Worm (Caenorhabditis elegans) whole organism, L2 larva: Measurements from ENCODE around the gene fbxa-152.

Experiments used
- C34F6.9 ChIP-seq: fragments of 150-350 bp; optimal IDR thresholded peaks from 2 replicates; lab custom pipeline; 2014; ENCODE audit warnings: missing biosample characterization, missing genetic modification characterization
- F13H6.1 ChIP-seq: sonication (generic microtip); optimal IDR thresholded peaks from 2 replicates; lab custom pipeline; 2016; ENCODE audit warnings: missing genetic modification characterization, missing compliant biosample characterization
- R02D3.7 ChIP-seq: fragments of 150-350 bp; optimal IDR thresholded peaks from 2 replicates; lab custom pipeline; 2014; ENCODE audit warnings: missing biosample characterization, missing genetic modification characterization
- Y55F3AM.14 ChIP-seq: fragments of 200-800 bp; sonication (Bioruptor generic); optimal IDR thresholded peaks from 2 replicates; lab custom pipeline; 2018; ENCODE audit warnings: mild to moderate bottlenecking, missing genetic modification characterization, missing compliant biosample characterization
- ZK546.5 ChIP-seq: sonication (generic microtip); optimal IDR thresholded peaks from 2 replicates; lab custom pipeline; 2017; ENCODE audit warnings: missing biosample characterization, missing genetic modification characterization
- alr-1 ChIP-seq: fragments of 150-350 bp; optimal IDR thresholded peaks from 2 replicates; lab custom pipeline; 2014; ENCODE audit warnings: missing biosample characterization, missing genetic modification characterization
- aly-2 ChIP-seq: fragments of 150-350 bp; optimal IDR thresholded peaks from 2 replicates; lab custom pipeline; 2014; ENCODE audit warnings: missing biosample characterization, missing genetic modification characterization
- blmp-1 ChIP-seq: sonication (generic microtip); optimal IDR thresholded peaks from 2 replicates; lab custom pipeline; 2017; ENCODE audit warnings: missing genetic modification characterization, mild to moderate bottlenecking, missing compliant biosample characterization, antibody characterized with exemption, moderate library complexity; ENCODE audit not compliant: insufficient read depth
- ceh-16 ChIP-seq: fragments of 150-350 bp; optimal IDR thresholded peaks from 2 replicates; lab custom pipeline; 2014; ENCODE audit warnings: missing biosample characterization, missing genetic modification characterization
- ceh-82 ChIP-seq: fragments of 150-350 bp; optimal IDR thresholded peaks from 2 replicates; lab custom pipeline; 2014; ENCODE audit warnings: missing biosample characterization, missing genetic modification characterization
- crh-2 ChIP-seq: sonication (generic microtip); optimal IDR thresholded peaks from 2 replicates; lab custom pipeline; 2017; ENCODE audit warnings: missing biosample characterization, missing genetic modification characterization
- elt-3 ChIP-seq: sonication (generic microtip); optimal IDR thresholded peaks from 2 replicates; lab custom pipeline; 2017; ENCODE audit warnings: missing biosample characterization, missing genetic modification characterization
- fos-1 ChIP-seq: fragments of 150-350 bp; optimal IDR thresholded peaks from 2 replicates; lab custom pipeline; 2014; ENCODE audit warnings: missing biosample characterization, missing genetic modification characterization
- gmeb-1 ChIP-seq: fragments of 150-350 bp; optimal IDR thresholded peaks from 2 replicates; lab custom pipeline; 2014; ENCODE audit warnings: missing biosample characterization, missing genetic modification characterization
- lin-11 ChIP-seq: fragments of 150-350 bp; sonication (generic microtip); optimal IDR thresholded peaks from 2 replicates; lab custom pipeline; 2014; ENCODE audit warnings: missing biosample characterization, missing genetic modification characterization, inconsistent platforms, mixed read lengths
- lin-13 ChIP-seq: fragments of 150-350 bp; optimal IDR thresholded peaks from 2 replicates; lab custom pipeline; 2014; ENCODE audit warnings: missing biosample characterization, missing genetic modification reagents, missing genetic modification characterization
- lin-39 ChIP-seq: fragments of 150-350 bp; optimal IDR thresholded peaks from 2 replicates; lab custom pipeline; 2014; ENCODE audit warnings: missing biosample characterization, missing genetic modification reagents, missing genetic modification characterization
- mab-5 ChIP-seq: fragments of 150-350 bp; optimal IDR thresholded peaks from 2 replicates; lab custom pipeline; 2014; ENCODE audit warnings: missing biosample characterization, missing genetic modification characterization
- mbf-1 ChIP-seq: sonication (generic microtip); optimal IDR thresholded peaks from 2 replicates; lab custom pipeline; 2017; ENCODE audit warnings: missing biosample characterization, missing genetic modification characterization
- nhr-10 ChIP-seq: sonication (generic microtip); optimal IDR thresholded peaks from 2 replicates; lab custom pipeline; 2017; ENCODE audit warnings: missing biosample characterization, missing genetic modification characterization
- nhr-12 ChIP-seq: fragments of 150-350 bp; optimal IDR thresholded peaks from 2 replicates; lab custom pipeline; 2014; ENCODE audit warnings: missing biosample characterization, missing genetic modification characterization
- nhr-129 ChIP-seq: fragments of 150-350 bp; optimal IDR thresholded peaks from 2 replicates; lab custom pipeline; 2014; ENCODE audit warnings: missing biosample characterization, missing genetic modification characterization
- nhr-21 ChIP-seq: fragments of 150-350 bp; optimal IDR thresholded peaks from 2 replicates; lab custom pipeline; 2014; ENCODE audit warnings: missing biosample characterization, missing genetic modification characterization
- nhr-23 ChIP-seq: fragments of 150-350 bp; optimal IDR thresholded peaks from 2 replicates; lab custom pipeline; 2014; ENCODE audit warnings: missing biosample characterization, missing genetic modification reagents, missing genetic modification characterization
- nhr-237 ChIP-seq: fragments of 150-350 bp; optimal IDR thresholded peaks from 2 replicates; lab custom pipeline; 2014; ENCODE audit warnings: missing biosample characterization, missing genetic modification characterization
- nhr-6 ChIP-seq: fragments of 150-350 bp; optimal IDR thresholded peaks from 2 replicates; lab custom pipeline; 2014; ENCODE audit warnings: missing biosample characterization, missing genetic modification characterization
- peb-1 ChIP-seq: fragments of 150-350 bp; optimal IDR thresholded peaks from 2 replicates; lab custom pipeline; 2014; ENCODE audit warnings: missing biosample characterization, missing genetic modification characterization
- sem-4 ChIP-seq: fragments of 150-350 bp; optimal IDR thresholded peaks from 2 replicates; lab custom pipeline; 2014; ENCODE audit warnings: missing biosample characterization, missing genetic modification reagents, missing genetic modification characterization
- skn-1 ChIP-seq: sonication (generic microtip); optimal IDR thresholded peaks from 2 replicates; lab custom pipeline; 2017; ENCODE audit warnings: missing biosample characterization, missing genetic modification characterization
- sma-9 ChIP-seq, 2 experiments: fragments of 150-350 bp in 1 of 2; sonication (generic microtip) in 1 of 2; optimal IDR thresholded peaks; 2 replicates each; lab custom pipeline; 2014 to 2016; ENCODE audit warnings: missing genetic modification characterization in 2 of 2, mild to moderate bottlenecking in 1 of 2, missing biosample characterization in 1 of 2, missing compliant biosample characterization in 1 of 2, missing genetic modification reagents in 1 of 2, moderate library complexity in 1 of 2
- snpc-4 ChIP-seq: fragments of 150-350 bp; optimal IDR thresholded peaks from 2 replicates; lab custom pipeline; 2014; ENCODE audit warnings: missing biosample characterization, missing genetic modification characterization
- unc-39 ChIP-seq: fragments of 150-350 bp; optimal IDR thresholded peaks from 2 replicates; lab custom pipeline; 2014; ENCODE audit warnings: missing biosample characterization, missing genetic modification characterization
- unc-55 ChIP-seq: fragments of 150-350 bp; sonication (generic microtip); optimal IDR thresholded peaks from 3 replicates; lab custom pipeline; 2014; ENCODE audit warnings: missing biosample characterization, missing genetic modification reagents, missing genetic modification characterization
- zag-1 ChIP-seq: fragments of 150-350 bp; optimal IDR thresholded peaks from 2 replicates; lab custom pipeline; 2014; ENCODE audit warnings: missing biosample characterization, missing genetic modification characterization
- ztf-1 ChIP-seq: fragments of 200-800 bp; sonication (Bioruptor generic); conservative IDR thresholded peaks from 2 replicates; pipeline ENCODE4 v1.3.6; 2022; ENCODE audit warnings: missing genetic modification characterization, missing compliant biosample characterization
- ztf-11 ChIP-seq: sonication (generic microtip); optimal IDR thresholded peaks from 2 replicates; lab custom pipeline; 2017; ENCODE audit warnings: missing biosample characterization, missing genetic modification characterization

fbxa-152 gene

ce11 chrV:15638853-15639252, 36.7 kb upstream of the fbxa-152 start, which contains the start of gene srz-44:
srz-44 (minus strand) TSS chrV:15638953.
- no peak for TF ChIP-seq snpc-4 (tag; lab: Kevin White, UChicago)
- TF ChIP-seq nhr-237 (tag; lab: Kevin White, UChicago): no peak
- no peak for TF ChIP-seq ceh-82 (tag; lab: Kevin White, UChicago)
- no peak for TF ChIP-seq crh-2 (tag; lab: Kevin White, UChicago)
- TF ChIP-seq fos-1 (tag; lab: Kevin White, UChicago): no peak
- no peak for TF ChIP-seq C34F6.9 (tag; lab: Kevin White, UChicago)
- TF ChIP-seq ZK546.5 (tag; lab: Kevin White, UChicago): no peak
- no peak for TF ChIP-seq alr-1 (tag; lab: Kevin White, UChicago)
- TF ChIP-seq nhr-6 (tag; lab: Kevin White, UChicago): no peak
- TF ChIP-seq unc-55 (GFP tag; lab: Kevin White, UChicago): no peak
- no peak for TF ChIP-seq ztf-1 (GFP tag; lab: Robert Waterston, UW)
- no peak for TF ChIP-seq nhr-129 (tag; lab: Kevin White, UChicago)
- TF ChIP-seq zag-1 (tag; lab: Kevin White, UChicago): no peak
- no peak for TF ChIP-seq nhr-12
- TF ChIP-seq sma-9 (GFP tag; optimal IDR thresholded peaks at IDR 0.05; lab: Kevin White, UChicago): no peak
- no peak for TF ChIP-seq sma-9 (tag; optimal IDR thresholded peaks at IDR 0.05; lab: Kevin White, UChicago)
- TF ChIP-seq mbf-1 (tag; lab: Kevin White, UChicago): no peak
- no peak for TF ChIP-seq R02D3.7 (tag; lab: Kevin White, UChicago)
- TF ChIP-seq nhr-21 (tag; lab: Kevin White, UChicago): no peak
- TF ChIP-seq lin-39 (tag; lab: Kevin White, UChicago): no peak

- no peak for TF ChIP-seq zag-1 (tag; lab: Kevin White, UChicago)
- TF ChIP-seq nhr-10 (tag; lab: Kevin White, UChicago): no peak
- TF ChIP-seq nhr-6 (tag; lab: Kevin White, UChicago): no peak
- TF ChIP-seq aly-2 (tag; lab: Kevin White, UChicago): no peak
- TF ChIP-seq ztf-11 (tag; lab: Kevin White, UChicago): no peak
- TF ChIP-seq crh-2 (tag; lab: Kevin White, UChicago): no peak
- TF ChIP-seq mab-5 (tag; lab: Kevin White, UChicago): no peak
- TF ChIP-seq elt-3 (tag; lab: Kevin White, UChicago): no peak
- TF ChIP-seq unc-39 (tag; lab: Kevin White, UChicago): no peak
- no peak for TF ChIP-seq sma-9 (GFP tag; optimal IDR thresholded peaks at IDR 0.05; lab: Kevin White, UChicago)
- no peak for TF ChIP-seq sma-9 (tag; optimal IDR thresholded peaks at IDR 0.05; lab: Kevin White, UChicago)
- no peak for TF ChIP-seq skn-1 (tag; lab: Kevin White, UChicago)
- no peak for TF ChIP-seq mbf-1 (tag; lab: Kevin White, UChicago)
- TF ChIP-seq ceh-16: no peak
- no peak for TF ChIP-seq ztf-1 (GFP tag; lab: Robert Waterston, UW)
- TF ChIP-seq snpc-4 (tag; lab: Kevin White, UChicago): no peak
- TF ChIP-seq peb-1 (tag; lab: Kevin White, UChicago): no peak
- no peak for TF ChIP-seq fos-1 (tag; lab: Kevin White, UChicago)
- TF ChIP-seq F13H6.1 (tag; lab: Kevin White, UChicago): no peak
These were observed 27.4 kb upstream of the fbxa-152 start, which contains the start of gene str-248 for ce11 chrV:15629543-15629942. str-248 (minus strand) TSS chrV:15629643.

- TF ChIP-seq lin-13 (GFP tag; lab: Kevin White, UChicago) (no peak), sem-4 (no peak), mab-5 (tag; lab: Kevin White, UChicago) (no peak), blmp-1 (tag; lab: Kevin White, UChicago) (no peak), nhr-6 (tag; lab: Kevin White, UChicago) (no peak), lin-11 (tag; lab: Kevin White, UChicago) (no peak), nhr-23 (tag; lab: Kevin White, UChicago) (no peak)
These were observed 23.4 kb upstream of the fbxa-152 start, which contains the start of gene C55A1.11 for ce11 chrV:15625561-15625960. C55A1.11 (plus strand) TSS chrV:15625861.

ce11 chrV:15621518-15621917, 19.4 kb upstream of the fbxa-152 start, which contains the start of gene C55A1.1:
C55A1.1 (plus strand) TSS chrV:15621818.
- no peak for TF ChIP-seq Y55F3AM.14 (GFP tag; lab: Kevin White, UChicago)
- no peak for TF ChIP-seq lin-13 (GFP tag; lab: Kevin White, UChicago)
- TF ChIP-seq gmeb-1 (tag; lab: Kevin White, UChicago): no peak
- TF ChIP-seq skn-1 (tag; lab: Kevin White, UChicago): no peak
- TF ChIP-seq nhr-23 (tag; lab: Kevin White, UChicago): no peak
- no peak for TF ChIP-seq zag-1 (tag; lab: Kevin White, UChicago)
- no peak for TF ChIP-seq F13H6.1 (tag; lab: Kevin White, UChicago)
- no peak for TF ChIP-seq mbf-1 (tag; lab: Kevin White, UChicago)
- no peak for TF ChIP-seq crh-2 (tag; lab: Kevin White, UChicago)
- no peak for TF ChIP-seq ceh-16
- no peak for TF ChIP-seq C34F6.9 (tag; lab: Kevin White, UChicago)
- no peak for TF ChIP-seq unc-39 (tag; lab: Kevin White, UChicago)
- TF ChIP-seq nhr-21 (tag; lab: Kevin White, UChicago): no peak
